Fruit fly (Drosophila melanogaster) whole organism, embryonic: ENCODE data around the gene Glt.

Experiments used
- Atf-2 ChIP-seq: fragments of 200-800 bp; sonication (Bioruptor generic); optimal IDR thresholded peaks from 2 replicates; lab custom pipeline; 2016; ENCODE audit warnings: missing biosample characterization, missing genetic modification characterization
- CG10209 ChIP-seq: fragments of 200-800 bp; sonication (Bioruptor generic); optimal IDR thresholded peaks from 3 replicates; lab custom pipeline; 2017; ENCODE audit warnings: missing biosample characterization, mild to moderate bottlenecking, missing genetic modification characterization, missing genetic modification reagents
- CG11504 ChIP-seq: fragments of 200-800 bp; sonication (Bioruptor generic); optimal IDR thresholded peaks from 3 replicates; lab custom pipeline; 2019; ENCODE audit warnings: missing biosample characterization, mild to moderate bottlenecking, missing genetic modification characterization, moderate library complexity
- CG11723 ChIP-seq: fragments of 200-800 bp; sonication (Bioruptor generic); optimal IDR thresholded peaks from 2 replicates; lab custom pipeline; 2017; ENCODE audit warnings: missing biosample characterization, mild to moderate bottlenecking, missing genetic modification characterization
- CG12155 ChIP-seq: fragments of 200-800 bp; sonication (Bioruptor generic); optimal IDR thresholded peaks from 3 replicates; lab custom pipeline; 2016; ENCODE audit warnings: missing biosample characterization, missing genetic modification characterization
- CG12769 ChIP-seq: fragments of 200-800 bp; sonication (Bioruptor generic); optimal IDR thresholded peaks from 2 replicates; lab custom pipeline; 2019; ENCODE audit warnings: missing biosample characterization, mild to moderate bottlenecking, missing genetic modification characterization, moderate library complexity
- CG13287 ChIP-seq: fragments of 200-800 bp; sonication (Bioruptor generic); IDR thresholded peaks from 2 replicates; pipeline ENCODE4 v1.3.6; 2022; ENCODE audit warnings: missing biosample characterization, missing genetic modification characterization; ENCODE audit not compliant: partially characterized antibody
- CG13624 ChIP-seq: fragments of 200-800 bp; sonication (Bioruptor generic); optimal IDR thresholded peaks from 2 replicates; lab custom pipeline; 2016; ENCODE audit warnings: missing biosample characterization, missing genetic modification characterization
- CG15073 ChIP-seq: fragments of 200-800 bp; sonication (Bioruptor generic); optimal IDR thresholded peaks from 2 replicates; lab custom pipeline; 2016; ENCODE audit warnings: missing biosample characterization, missing genetic modification characterization
- CG1603 ChIP-seq: fragments of 200-800 bp; sonication (Bioruptor generic); optimal IDR thresholded peaks from 2 replicates; lab custom pipeline; 2019; ENCODE audit warnings: missing biosample characterization, mild to moderate bottlenecking, missing genetic modification characterization, moderate library complexity
- CG17359 ChIP-seq: fragments of 200-800 bp; sonication (Bioruptor generic); optimal IDR thresholded peaks from 3 replicates; lab custom pipeline; 2018; ENCODE audit warnings: missing biosample characterization, mild to moderate bottlenecking, missing genetic modification characterization, moderate library complexity
- CG17568 ChIP-seq: fragments of 200-800 bp; sonication (Bioruptor generic); optimal IDR thresholded peaks from 2 replicates; lab custom pipeline; 2018; ENCODE audit warnings: missing biosample characterization, mild to moderate bottlenecking, missing genetic modification characterization, moderate library complexity
- CG18262 ChIP-seq: fragments of 200-800 bp; optimal IDR thresholded peaks from 3 replicates; lab custom pipeline; 2019; ENCODE audit warnings: missing biosample characterization, mild to moderate bottlenecking, missing genetic modification characterization, moderate library complexity
- CG1832 ChIP-seq: fragments of 200-800 bp; sonication (Bioruptor generic); optimal IDR thresholded peaks from 2 replicates; lab custom pipeline; 2017; ENCODE audit warnings: missing biosample characterization, mild to moderate bottlenecking, missing genetic modification characterization, inconsistent platforms
- CG2678 ChIP-seq: fragments of 200-800 bp; sonication (Bioruptor generic); optimal IDR thresholded peaks from 3 replicates; lab custom pipeline; 2019; ENCODE audit warnings: missing biosample characterization, mild to moderate bottlenecking, missing genetic modification characterization, moderate library complexity
- CG6272 ChIP-seq: fragments of 200-800 bp; sonication (Bioruptor generic); IDR thresholded peaks from 2 replicates; pipeline ENCODE4 v1.3.6; 2022; ENCODE audit warnings: missing biosample characterization, missing genetic modification characterization
- CG6813 ChIP-seq: fragments of 200-800 bp; sonication (Bioruptor generic); optimal IDR thresholded peaks from 2 replicates; lab custom pipeline; 2017; ENCODE audit warnings: missing biosample characterization, missing genetic modification characterization, mild to moderate bottlenecking, moderate library complexity, missing genetic modification reagents
- Camta ChIP-seq: fragments of 200-800 bp; sonication (Bioruptor generic); optimal IDR thresholded peaks from 2 replicates; lab custom pipeline; 2016; ENCODE audit warnings: missing biosample characterization, missing genetic modification characterization
- CoRest ChIP-seq: fragments of 200-800 bp; sonication (Bioruptor generic); optimal IDR thresholded peaks from 3 replicates; lab custom pipeline; 2018; ENCODE audit warnings: missing biosample characterization, mild to moderate bottlenecking, missing genetic modification characterization, moderate library complexity
- Dip3 ChIP-seq: fragments of 200-800 bp; sonication (Bioruptor generic); optimal IDR thresholded peaks from 3 replicates; lab custom pipeline; 2016; ENCODE audit warnings: missing biosample characterization, missing genetic modification characterization
- Dp ChIP-seq: fragments of 200-800 bp; sonication (Bioruptor generic); optimal IDR thresholded peaks from 2 replicates; lab custom pipeline; 2018; ENCODE audit warnings: missing biosample characterization, mild to moderate bottlenecking, missing genetic modification characterization, moderate library complexity
- Drgx ChIP-seq: fragments of 200-800 bp; sonication (Bioruptor generic); IDR thresholded peaks from 2 replicates; pipeline ENCODE4 v1.3.6; 2022; ENCODE audit warnings: missing biosample characterization, missing genetic modification characterization
- Elba2 ChIP-seq: fragments of 200-800 bp; sonication (Bioruptor generic); optimal IDR thresholded peaks from 3 replicates; lab custom pipeline; 2016; ENCODE audit warnings: missing biosample characterization, missing genetic modification characterization
- Med ChIP-seq: fragments of 200-800 bp; sonication (Bioruptor generic); peaks from one replicate; lab custom pipeline; 2016; ENCODE audit warnings: missing biosample characterization, missing genetic modification characterization, mild to moderate bottlenecking, inconsistent platforms, moderate library complexity
- Opbp ChIP-seq: fragments of 200-800 bp; sonication (Bioruptor generic); IDR thresholded peaks from 3 replicates; pipeline ENCODE4 v1.3.6; 2022; ENCODE audit warnings: missing biosample characterization, missing genetic modification characterization; ENCODE audit not compliant: partially characterized antibody
- Rx ChIP-seq: fragments of 200-800 bp; sonication (Bioruptor generic); IDR thresholded peaks from 2 replicates; pipeline ENCODE4 v1.3.6; 2022; ENCODE audit warnings: missing biosample characterization, missing genetic modification characterization
- Sry-β ChIP-seq: fragments of 200-800 bp; sonication (Bioruptor generic); optimal IDR thresholded peaks from 2 replicates; lab custom pipeline; 2018; ENCODE audit warnings: missing biosample characterization, mild to moderate bottlenecking, missing genetic modification characterization, moderate library complexity
- Trl ChIP-seq, 3 experiments: fragments of >200 bp in 2 of 3; fragments of 200-800 bp in 1 of 3; sonication (Bioruptor generic) in 1 of 3; optimal IDR thresholded peaks; 2 replicates in 1 of 3; 3 replicates in 2 of 3; lab custom pipeline; 2016 to 2017; ENCODE audit warnings: missing biosample characterization in 1 of 3, missing genetic modification characterization in 1 of 3
- ab ChIP-seq: fragments of 200-800 bp; sonication (Bioruptor generic); optimal IDR thresholded peaks from 2 replicates; lab custom pipeline; 2016; ENCODE audit warnings: missing biosample characterization, missing genetic modification characterization
- ash1 ChIP-seq: fragments of 200-800 bp; sonication (Bioruptor generic); optimal IDR thresholded peaks from 2 replicates; lab custom pipeline; 2018; ENCODE audit warnings: missing biosample characterization, mild to moderate bottlenecking, missing genetic modification characterization
- bsh ChIP-seq, 2 experiments: fragments of 200-800 bp; sonication (Bioruptor generic); optimal IDR thresholded peaks; 2 replicates each; lab custom pipeline; 2017 to 2018; ENCODE audit warnings: mild to moderate bottlenecking in 2 of 2, missing biosample characterization in 2 of 2, missing genetic modification characterization in 2 of 2, moderate library complexity in 1 of 2
- chif ChIP-seq, 2 experiments: fragments of 200-800 bp; sonication (Bioruptor generic); optimal IDR thresholded peaks; 3 replicates each; lab custom pipeline; 2016; ENCODE audit warnings: missing biosample characterization in 2 of 2, missing genetic modification characterization in 2 of 2
- chinmo ChIP-seq: fragments of 200-800 bp; sonication (Bioruptor generic); IDR thresholded peaks from 4 replicates; pipeline ENCODE4 v1.3.6; 2022; ENCODE audit warnings: missing biosample characterization, missing genetic modification characterization; ENCODE audit not compliant: partially characterized antibody
- crc ChIP-seq: fragments of 200-800 bp; sonication (Bioruptor generic); optimal IDR thresholded peaks from 2 replicates; lab custom pipeline; 2016; ENCODE audit warnings: missing biosample characterization, missing genetic modification characterization
- crp ChIP-seq, 2 experiments: fragments of 200-800 bp; sonication (Bioruptor generic); optimal IDR thresholded peaks; 2 replicates in 1 of 2; 3 replicates in 1 of 2; lab custom pipeline; 2017; ENCODE audit warnings: missing biosample characterization in 2 of 2, missing genetic modification characterization in 2 of 2, mild to moderate bottlenecking in 1 of 2, moderate library complexity in 1 of 2
- dan ChIP-seq: fragments of 200-800 bp; sonication (Bioruptor generic); IDR thresholded peaks from 2 replicates; pipeline ENCODE4 v1.3.6; 2022; ENCODE audit warnings: missing biosample characterization, missing genetic modification characterization
- dm ChIP-seq: fragments of 200-800 bp; sonication (Bioruptor generic); optimal IDR thresholded peaks from 3 replicates; lab custom pipeline; 2016; ENCODE audit warnings: missing biosample characterization, missing genetic modification characterization
- gem ChIP-seq: fragments of 200-800 bp; sonication (Bioruptor generic); optimal IDR thresholded peaks from 2 replicates; lab custom pipeline; 2019; ENCODE audit warnings: missing biosample characterization, mild to moderate bottlenecking, missing genetic modification characterization, moderate library complexity
- h ChIP-seq: fragments of >200 bp; optimal IDR thresholded peaks from 2 replicates; lab custom pipeline; 2017
- ham ChIP-seq: fragments of 200-800 bp; sonication (Bioruptor generic); IDR thresholded peaks from 2 replicates; pipeline ENCODE4 v1.3.6; 2022; ENCODE audit warnings: missing biosample characterization, missing genetic modification characterization
- ken ChIP-seq: fragments of 200-800 bp; sonication (Bioruptor generic); IDR thresholded peaks from 3 replicates; pipeline ENCODE4 v1.3.6; 2022; ENCODE audit warnings: missing biosample characterization, missing genetic modification characterization
- lola ChIP-seq, 3 experiments: fragments of >200 bp in 2 of 3; fragments of 200-800 bp in 1 of 3; sonication (Bioruptor generic) in 1 of 3; optimal IDR thresholded peaks; 2 replicates each; lab custom pipeline; 2017 to 2019; ENCODE audit warnings: missing biosample characterization in 3 of 3, missing genetic modification characterization in 3 of 3, mild to moderate bottlenecking in 1 of 3, moderate library complexity in 1 of 3
- nom ChIP-seq: fragments of 200-800 bp; sonication (Bioruptor generic); optimal IDR thresholded peaks from 2 replicates; lab custom pipeline; 2017; ENCODE audit warnings: missing biosample characterization, missing genetic modification characterization, mild to moderate bottlenecking, moderate library complexity, missing genetic modification reagents
- onecut ChIP-seq: fragments of 200-800 bp; sonication (Bioruptor generic); IDR thresholded peaks from 2 replicates; pipeline ENCODE4 v1.3.6; 2022; ENCODE audit warnings: missing biosample characterization, missing genetic modification characterization
- org-1 ChIP-seq: fragments of 200-800 bp; sonication (Bioruptor generic); optimal IDR thresholded peaks from 2 replicates; lab custom pipeline; 2017; ENCODE audit warnings: missing biosample characterization, missing genetic modification characterization
- pros ChIP-seq: fragments of 200-800 bp; sonication (Bioruptor generic); optimal IDR thresholded peaks from 3 replicates; lab custom pipeline; 2019; ENCODE audit warnings: missing biosample characterization, mild to moderate bottlenecking, missing genetic modification characterization, moderate library complexity
- slp2 ChIP-seq: fragments of 200-800 bp; sonication (Bioruptor generic); optimal IDR thresholded peaks from 2 replicates; lab custom pipeline; 2016; ENCODE audit warnings: missing biosample characterization, missing genetic modification characterization
- zen ChIP-seq: fragments of 200-800 bp; sonication (Bioruptor generic); optimal IDR thresholded peaks from 3 replicates; lab custom pipeline; 2018; ENCODE audit warnings: missing biosample characterization, mild to moderate bottlenecking, missing genetic modification characterization, moderate library complexity

Glt gene

DNA sequence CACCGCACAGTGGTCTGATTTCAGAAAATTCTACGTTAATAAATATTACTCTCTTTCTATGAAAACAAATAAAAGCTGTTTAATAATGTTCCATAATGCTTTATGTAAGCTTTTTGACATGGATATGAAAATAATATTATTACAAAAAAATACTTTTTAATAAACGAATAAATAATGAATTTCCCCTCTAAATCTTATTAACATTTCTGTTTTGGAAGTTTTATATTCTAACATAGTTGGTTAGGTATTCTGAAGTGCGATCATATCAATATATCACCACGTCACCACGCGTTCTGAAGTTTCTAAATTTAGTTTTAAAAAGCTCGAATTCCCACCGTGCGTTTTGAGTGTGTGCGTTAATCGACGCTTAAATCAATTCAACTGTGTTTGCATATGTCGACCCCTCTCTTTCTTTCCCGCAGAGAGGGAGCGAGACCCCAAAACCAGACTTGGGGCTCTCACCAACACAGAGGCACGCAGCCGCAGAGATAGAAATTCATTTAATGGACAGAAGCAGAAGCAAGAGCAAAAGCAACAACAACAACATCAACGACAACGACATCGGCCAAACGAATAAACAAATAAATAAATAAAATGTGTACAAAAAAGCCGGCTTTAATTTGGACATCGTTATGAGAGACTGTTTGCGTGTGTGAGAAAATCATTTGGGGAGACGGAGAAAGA is 18.9 kb downstream of the Glt start (continued):
- TF ChIP-seq nom (GFP tag; lab: Kevin White, UChicago), result peak; percentile 79
- TF ChIP-seq zen (tag; lab: Kevin White, UChicago), result peak; percentile 55
- TF ChIP-seq crp (GFP tag; optimal IDR thresholded peaks at IDR 0.05; lab: Kevin White, UChicago), result peak in 1 of 2 experiments; percentile 55
- peak; percentile 83 for TF ChIP-seq CG17359 (tag; lab: Kevin White, UChicago)
- peak; percentile 50 for TF ChIP-seq Camta (GFP tag; lab: Kevin White, UChicago)
- TF ChIP-seq Drgx, result peak; percentile 59
- peak; percentile 96 for TF ChIP-seq CG2678 (tag; lab: Kevin White, UChicago)
- TF ChIP-seq CG6813 (GFP tag; lab: Kevin White, UChicago), result peak; percentile 82
- TF ChIP-seq bsh (GFP tag; optimal IDR thresholded peaks at IDR 0.05; lab: Kevin White, UChicago), result peak; percentile 88
- no peak for TF ChIP-seq dm (GFP tag; lab: Kevin White, UChicago)
- TF ChIP-seq onecut, result peak; percentile 68
- peak; percentile 65 for TF ChIP-seq CG13624
- TF ChIP-seq ash1, result peak; percentile 35
- peak; percentile 56 for TF ChIP-seq slp2
- TF ChIP-seq Trl (optimal IDR thresholded peaks at IDR 0.05; lab: Kevin White, UChicago), result peak; percentile 54 to 75
- TF ChIP-seq Trl (GFP tag; optimal IDR thresholded peaks at IDR 0.05; lab: Kevin White, UChicago), result peak; percentile 31
- peak; percentile 23; the same call in 1 of the 3 replicates for TF ChIP-seq ken (GFP tag; lab: Robert Waterston, UW)
- peak; percentile 27 for TF ChIP-seq crc (GFP tag; lab: Kevin White, UChicago)
- TF ChIP-seq CG13287, result peak; percentile 28; the same call in 1 of the 2 replicates
- no peak for TF ChIP-seq Dip3 (GFP tag; lab: Kevin White, UChicago)
- TF ChIP-seq Opbp (GFP tag; lab: Robert Waterston, UW), result no peak
- no peak for TF ChIP-seq dan
- TF ChIP-seq CoRest (tag; lab: Kevin White, UChicago), result peak; percentile 96
- no peak for TF ChIP-seq h (lab: Kevin White, UChicago)
- TF ChIP-seq pros (GFP tag; lab: Kevin White, UChicago), result peak; percentile 41
- TF ChIP-seq Sry-β (GFP tag; lab: Kevin White, UChicago), result peak; percentile 51
- peak; percentile 39 for TF ChIP-seq CG1603 (tag; lab: Kevin White, UChicago)
- peak in 1 of 3 experiments; percentile 94 for TF ChIP-seq lola (GFP tag; optimal IDR thresholded peaks at IDR 0.05; lab: Kevin White, UChicago)
- peak; percentile 50 for TF ChIP-seq Atf-2 (GFP tag; lab: Kevin White, UChicago)
- TF ChIP-seq CG11504 (tag; lab: Kevin White, UChicago), result peak; percentile 93
- peak; percentile 32; the same call in 1 of the 2 replicates for TF ChIP-seq CG6272 (GFP tag; lab: Robert Waterston, UW)
- TF ChIP-seq CG1832 (GFP tag; lab: Kevin White, UChicago), result peak; percentile 71
- TF ChIP-seq CG15073 (GFP tag; lab: Kevin White, UChicago), result peak; percentile 3
- TF ChIP-seq ab (GFP tag; lab: Kevin White, UChicago), result no peak
- TF ChIP-seq CG10209 (GFP tag; lab: Kevin White, UChicago), result peak; percentile 86
- TF ChIP-seq CG12155 (GFP tag; lab: Kevin White, UChicago), result peak; percentile 57
- TF ChIP-seq Elba2 (GFP tag; lab: Kevin White, UChicago), result no peak
- peak; percentile 96 for TF ChIP-seq gem
- peak; percentile 85 for TF ChIP-seq chinmo
- TF ChIP-seq CG11723 (GFP tag; lab: Kevin White, UChicago), result peak; percentile 85
- TF ChIP-seq Rx (GFP tag; lab: Robert Waterston, UW), result no peak
- peak; percentile 89 for TF ChIP-seq org-1 (GFP tag; lab: Kevin White, UChicago)
- no peak for TF ChIP-seq ham (GFP tag; lab: Robert Waterston, UW)
- no peak for TF ChIP-seq Dp (GFP tag; lab: Kevin White, UChicago)
- TF ChIP-seq Med (GFP tag; lab: Kevin White, UChicago), result peak; percentile 84
- TF ChIP-seq CG12769, result peak; percentile 29
- peak; percentile 54 for TF ChIP-seq CG17568 (GFP tag; lab: Kevin White, UChicago)
- TF ChIP-seq CG18262 (tag; lab: Kevin White, UChicago), result peak; percentile 97
- TF ChIP-seq chif (GFP tag; optimal IDR thresholded peaks at IDR 0.05; lab: Kevin White, UChicago), result peak; percentile 57 to 60
